Fruit fly (Drosophila melanogaster) whole organism, embryonic: ENCODE results near the gene Mccc1.

Experiments
- BEAF-32 ChIP-seq: fragments of 200-800 bp; sonication (Bioruptor generic); optimal IDR thresholded peaks from 3 replicates; lab custom pipeline; 2017; ENCODE audit warnings: missing biosample characterization, missing genetic modification characterization, mild to moderate bottlenecking, moderate library complexity, missing genetic modification reagents
- BtbVII ChIP-seq: fragments of 200-800 bp; sonication (Bioruptor generic); optimal IDR thresholded peaks from 3 replicates; lab custom pipeline; 2017; ENCODE audit warnings: missing biosample characterization, mild to moderate bottlenecking, missing genetic modification characterization
- CG11695 ChIP-seq: fragments of 200-800 bp; sonication (Bioruptor generic); IDR thresholded peaks from 3 replicates; pipeline ENCODE4 v1.3.6; 2022; ENCODE audit warnings: missing biosample characterization, missing genetic modification characterization
- CG12744 ChIP-seq: fragments of 200-800 bp; sonication (Bioruptor generic); optimal IDR thresholded peaks from 2 replicates; lab custom pipeline; 2016; ENCODE audit warnings: missing biosample characterization, missing genetic modification characterization
- CG14014 ChIP-seq: fragments of 200-800 bp; sonication (Bioruptor generic); IDR thresholded peaks from 2 replicates; pipeline ENCODE4 v1.3.6; 2022; ENCODE audit warnings: missing biosample characterization, missing genetic modification characterization
- CG15514 ChIP-seq: fragments of 200-800 bp; sonication (Bioruptor generic); optimal IDR thresholded peaks from 3 replicates; lab custom pipeline; 2017; ENCODE audit warnings: missing biosample characterization, missing genetic modification characterization, mild to moderate bottlenecking, moderate library complexity, missing genetic modification reagents
- CG1647 ChIP-seq: fragments of 200-800 bp; sonication (Bioruptor generic); optimal IDR thresholded peaks from 3 replicates; lab custom pipeline; 2016; ENCODE audit warnings: missing biosample characterization, missing genetic modification characterization
- CG17385 ChIP-seq: fragments of 200-800 bp; sonication (Bioruptor generic); optimal IDR thresholded peaks from 3 replicates; lab custom pipeline; 2018; ENCODE audit warnings: missing biosample characterization, mild to moderate bottlenecking, missing genetic modification characterization
- CG17802 ChIP-seq: fragments of 200-800 bp; sonication (Bioruptor generic); optimal IDR thresholded peaks from 2 replicates; lab custom pipeline; 2018; ENCODE audit warnings: missing biosample characterization, mild to moderate bottlenecking, missing genetic modification characterization, moderate library complexity
- CG1832 ChIP-seq: fragments of 200-800 bp; sonication (Bioruptor generic); optimal IDR thresholded peaks from 2 replicates; lab custom pipeline; 2017; ENCODE audit warnings: missing biosample characterization, mild to moderate bottlenecking, missing genetic modification characterization, inconsistent platforms
- CG2889 ChIP-seq: fragments of 200-800 bp; sonication (Bioruptor generic); IDR thresholded peaks from 3 replicates; pipeline ENCODE4 v1.3.6; 2022; ENCODE audit warnings: missing biosample characterization, missing genetic modification characterization
- CG31365 ChIP-seq: fragments of 200-800 bp; sonication (Bioruptor generic); optimal IDR thresholded peaks from 2 replicates; lab custom pipeline; 2018; ENCODE audit warnings: missing biosample characterization, mild to moderate bottlenecking, missing genetic modification characterization
- CG31388 ChIP-seq: fragments of 200-800 bp; sonication (Bioruptor generic); optimal IDR thresholded peaks from 2 replicates; lab custom pipeline; 2016; ENCODE audit warnings: missing biosample characterization, missing genetic modification characterization
- CG7271 ChIP-seq: fragments of 200-800 bp; sonication (Bioruptor generic); optimal IDR thresholded peaks from 2 replicates; lab custom pipeline; 2018; ENCODE audit warnings: missing biosample characterization, mild to moderate bottlenecking, missing genetic modification characterization, moderate library complexity
- CG7372 ChIP-seq: fragments of 200-800 bp; sonication (Bioruptor generic); IDR thresholded peaks from 2 replicates; pipeline ENCODE4 v1.3.6; 2022; ENCODE audit warnings: missing biosample characterization, missing genetic modification characterization
- CG7987 ChIP-seq: fragments of 200-800 bp; sonication (Bioruptor generic); optimal IDR thresholded peaks from 2 replicates; lab custom pipeline; 2018; ENCODE audit warnings: missing biosample characterization, mild to moderate bottlenecking, missing genetic modification characterization, moderate library complexity
- CG9817 ChIP-seq: fragments of 200-800 bp; sonication (Bioruptor generic); optimal IDR thresholded peaks from 2 replicates; lab custom pipeline; 2018; ENCODE audit warnings: missing biosample characterization, mild to moderate bottlenecking, missing genetic modification characterization, moderate library complexity
- CkIIα-i1 ChIP-seq: fragments of 200-800 bp; sonication (Bioruptor generic); IDR thresholded peaks from 2 replicates; pipeline ENCODE4 v1.3.6; 2022; ENCODE audit warnings: missing biosample characterization, missing genetic modification characterization
- CoRest ChIP-seq: fragments of 200-800 bp; sonication (Bioruptor generic); optimal IDR thresholded peaks from 3 replicates; lab custom pipeline; 2018; ENCODE audit warnings: missing biosample characterization, mild to moderate bottlenecking, missing genetic modification characterization, moderate library complexity
- Dip3 ChIP-seq: fragments of 200-800 bp; sonication (Bioruptor generic); optimal IDR thresholded peaks from 3 replicates; lab custom pipeline; 2016; ENCODE audit warnings: missing biosample characterization, missing genetic modification characterization
- E2f2 ChIP-seq: fragments of 200-800 bp; sonication (Bioruptor generic); IDR thresholded peaks from 2 replicates; pipeline ENCODE4 v1.3.6; 2022; ENCODE audit warnings: missing biosample characterization, missing genetic modification characterization
- Elba2 ChIP-seq: fragments of 200-800 bp; sonication (Bioruptor generic); optimal IDR thresholded peaks from 3 replicates; lab custom pipeline; 2016; ENCODE audit warnings: missing biosample characterization, missing genetic modification characterization
- Ets97D ChIP-seq: fragments of 200-800 bp; sonication (Bioruptor generic); optimal IDR thresholded peaks from 3 replicates; lab custom pipeline; 2016; ENCODE audit warnings: missing biosample characterization, missing genetic modification characterization
- Hr78 ChIP-seq, 2 experiments: fragments of 200-800 bp in 1 of 2; fragments of >200 bp in 1 of 2; sonication (Bioruptor generic) in 1 of 2; optimal IDR thresholded peaks; 2 replicates each; lab custom pipeline; 2017 to 2019; ENCODE audit warnings: missing biosample characterization in 2 of 2, missing genetic modification characterization in 2 of 2, mild to moderate bottlenecking in 1 of 2, moderate library complexity in 1 of 2
- Nf-YC ChIP-seq: fragments of 200-800 bp; optimal IDR thresholded peaks from 3 replicates; lab custom pipeline; 2019; ENCODE audit warnings: missing biosample characterization, mild to moderate bottlenecking, missing genetic modification characterization, moderate library complexity
- Oli ChIP-seq: fragments of 200-800 bp; sonication (Bioruptor generic); optimal IDR thresholded peaks from 2 replicates; lab custom pipeline; 2018; ENCODE audit warnings: missing biosample characterization, mild to moderate bottlenecking, missing genetic modification characterization, moderate library complexity
- Scr ChIP-seq: fragments of 200-800 bp; sonication (Bioruptor generic); IDR thresholded peaks from 2 replicates; pipeline ENCODE4 v1.3.6; 2022; ENCODE audit warnings: missing biosample characterization, missing genetic modification characterization; ENCODE audit not compliant: partially characterized antibody
- Side ChIP-seq: fragments of 200-800 bp; sonication (Bioruptor generic); optimal IDR thresholded peaks from 2 replicates; lab custom pipeline; 2016; ENCODE audit warnings: missing biosample characterization, missing genetic modification characterization
- Sry-δ ChIP-seq: fragments of 200-800 bp; sonication (Bioruptor generic); optimal IDR thresholded peaks from 2 replicates; lab custom pipeline; 2016; ENCODE audit warnings: missing biosample characterization, missing genetic modification characterization
- Vsx1 ChIP-seq: fragments of 200-800 bp; sonication (Bioruptor generic); optimal IDR thresholded peaks from 2 replicates; lab custom pipeline; 2017; ENCODE audit warnings: missing biosample characterization, mild to moderate bottlenecking, missing genetic modification characterization, missing genetic modification reagents
- Xrp1 ChIP-seq: fragments of 200-800 bp; sonication (Bioruptor generic); IDR thresholded peaks from 2 replicates; pipeline ENCODE4 v1.3.6; 2022; ENCODE audit warnings: missing biosample characterization, missing genetic modification characterization
- ase ChIP-seq: fragments of 200-800 bp; sonication (Bioruptor generic); IDR thresholded peaks from 3 replicates; pipeline ENCODE4 v1.3.6; 2022; ENCODE audit warnings: missing biosample characterization, missing genetic modification characterization
- bigmax ChIP-seq: fragments of 200-800 bp; sonication (Bioruptor generic); optimal IDR thresholded peaks from 2 replicates; lab custom pipeline; 2018; ENCODE audit warnings: missing biosample characterization, mild to moderate bottlenecking, missing genetic modification characterization
- cato ChIP-seq: fragments of 200-800 bp; sonication (Bioruptor generic); optimal IDR thresholded peaks from 2 replicates; lab custom pipeline; 2016; ENCODE audit warnings: missing biosample characterization, missing genetic modification characterization, borderline replicate concordance
- dati ChIP-seq: fragments of 200-800 bp; sonication (Bioruptor generic); IDR thresholded peaks from 2 replicates; pipeline ENCODE4 v1.3.6; 2022; ENCODE audit warnings: missing biosample characterization, missing genetic modification characterization
- emc ChIP-seq: fragments of 200-800 bp; sonication (Bioruptor generic); optimal IDR thresholded peaks from 2 replicates; lab custom pipeline; 2016; ENCODE audit warnings: missing biosample characterization, missing genetic modification characterization
- fu2 ChIP-seq: fragments of 200-800 bp; sonication (Bioruptor generic); optimal IDR thresholded peaks from 2 replicates; lab custom pipeline; 2016; ENCODE audit warnings: missing biosample characterization, missing genetic modification characterization
- jigr1 ChIP-seq: fragments of 200-800 bp; sonication (Bioruptor generic); IDR thresholded peaks from 3 replicates; pipeline ENCODE4 v1.3.6; 2022; ENCODE audit warnings: missing biosample characterization, missing genetic modification characterization
- jumu ChIP-seq: fragments of 200-800 bp; sonication (Bioruptor generic); optimal IDR thresholded peaks from 3 replicates; lab custom pipeline; 2016; ENCODE audit warnings: missing biosample characterization, missing genetic modification characterization
- ken ChIP-seq: fragments of 200-800 bp; sonication (Bioruptor generic); IDR thresholded peaks from 3 replicates; pipeline ENCODE4 v1.3.6; 2022; ENCODE audit warnings: missing biosample characterization, missing genetic modification characterization
- pfk ChIP-seq: fragments of 200-800 bp; sonication (Bioruptor generic); optimal IDR thresholded peaks from 2 replicates; lab custom pipeline; 2018; ENCODE audit warnings: missing biosample characterization, mild to moderate bottlenecking, missing genetic modification characterization, moderate library complexity
- pros ChIP-seq: fragments of 200-800 bp; sonication (Bioruptor generic); optimal IDR thresholded peaks from 3 replicates; lab custom pipeline; 2019; ENCODE audit warnings: missing biosample characterization, mild to moderate bottlenecking, missing genetic modification characterization, moderate library complexity
- psq ChIP-seq: fragments of 200-800 bp; sonication (Bioruptor generic); optimal IDR thresholded peaks from 2 replicates; lab custom pipeline; 2017; ENCODE audit warnings: missing biosample characterization, missing genetic modification characterization
- pzg ChIP-seq: fragments of 200-800 bp; sonication (Bioruptor generic); optimal IDR thresholded peaks from 3 replicates; lab custom pipeline; 2018; ENCODE audit warnings: missing biosample characterization, mild to moderate bottlenecking, missing genetic modification characterization, moderate library complexity
- sd ChIP-seq: fragments of 200-800 bp; sonication (Bioruptor generic); optimal IDR thresholded peaks from 3 replicates; lab custom pipeline; 2018; ENCODE audit warnings: missing biosample characterization, mild to moderate bottlenecking, missing genetic modification characterization, moderate library complexity
- sens-2 ChIP-seq: fragments of 200-800 bp; sonication (Bioruptor generic); IDR thresholded peaks from 2 replicates; pipeline ENCODE4 v1.3.6; 2022; ENCODE audit warnings: missing biosample characterization, missing genetic modification characterization
- stc ChIP-seq: fragments of 200-800 bp; sonication (Bioruptor generic); IDR thresholded peaks from 2 replicates; pipeline ENCODE4 v1.3.6; 2022; ENCODE audit warnings: missing biosample characterization, missing genetic modification characterization
- toy ChIP-seq: fragments of 200-800 bp; sonication (Bioruptor generic); IDR thresholded peaks from 2 replicates; pipeline ENCODE4 v1.3.6; 2022; ENCODE audit warnings: missing biosample characterization, missing genetic modification characterization
- vnd ChIP-seq: fragments of 200-800 bp; sonication (Bioruptor generic); IDR thresholded peaks from 3 replicates; pipeline ENCODE4 v1.3.6; 2022; ENCODE audit warnings: missing biosample characterization, missing genetic modification characterization; ENCODE audit not compliant: partially characterized antibody
- vvl ChIP-seq: fragments of 200-800 bp; sonication (Bioruptor generic); IDR thresholded peaks from 2 replicates; pipeline ENCODE4 v1.3.6; 2022; ENCODE audit warnings: missing biosample characterization, missing genetic modification characterization

Mccc1 gene

dm6 chr3R:31793664-31794417 is at the start of gene Mccc1, which contains the start of gene Acf (continued):
- no peak for TF ChIP-seq pfk (GFP tag; lab: Kevin White, UChicago)
- no peak for TF ChIP-seq CG2889 (GFP tag; lab: Robert Waterston, UW)
- no peak for TF ChIP-seq psq (GFP tag; lab: Kevin White, UChicago)
- no peak for TF ChIP-seq jigr1 (GFP tag; lab: Robert Waterston, UW)
- no peak for TF ChIP-seq CG11695 (GFP tag; lab: Robert Waterston, UW)
- peak; percentile 51 for TF ChIP-seq vnd
- no peak for TF ChIP-seq emc (GFP tag; lab: Kevin White, UChicago)
- TF ChIP-seq cato (GFP tag; lab: Kevin White, UChicago): no peak
- TF ChIP-seq CkIIα-i1: no peak
- TF ChIP-seq ase (GFP tag; lab: Robert Waterston, UW): no peak
- TF ChIP-seq Ets97D (GFP tag; lab: Kevin White, UChicago): peak; percentile 54
- no peak for TF ChIP-seq Vsx1
- peak; percentile 34 for TF ChIP-seq CG9817
- no peak for TF ChIP-seq CG1647
- no peak for TF ChIP-seq Nf-YC (tag; lab: Kevin White, UChicago)
- TF ChIP-seq bigmax (GFP tag; lab: Kevin White, UChicago): no peak
- peak; percentile 79 for TF ChIP-seq pzg
- TF ChIP-seq CG7271 (tag; lab: Kevin White, UChicago): peak; percentile 12
- no peak for TF ChIP-seq CG7372 (GFP tag; lab: Robert Waterston, UW)
- TF ChIP-seq fu2: no peak
- TF ChIP-seq CG12744 (GFP tag; lab: Kevin White, UChicago): no peak
- TF ChIP-seq CG1832 (GFP tag; lab: Kevin White, UChicago): no peak
- peak; percentile 20; the same call in 1 of the 3 replicates for TF ChIP-seq ken (GFP tag; lab: Robert Waterston, UW)
- no peak for TF ChIP-seq Elba2 (GFP tag; lab: Kevin White, UChicago)
- TF ChIP-seq toy (GFP tag; lab: Robert Waterston, UW): no peak
- no peak for TF ChIP-seq CG17385 (GFP tag; lab: Kevin White, UChicago)
- no peak for TF ChIP-seq dati (GFP tag; lab: Robert Waterston, UW)
- no peak for TF ChIP-seq Oli
- no peak for TF ChIP-seq CG31388 (GFP tag; lab: Kevin White, UChicago)
- peak; percentile 54 for TF ChIP-seq Xrp1 (GFP tag; lab: Robert Waterston, UW)
- TF ChIP-seq CoRest (tag; lab: Kevin White, UChicago): no peak
- TF ChIP-seq CG15514 (GFP tag; lab: Kevin White, UChicago): peak; percentile 89
- TF ChIP-seq Scr (GFP tag; lab: Robert Waterston, UW): peak; percentile 69
- TF ChIP-seq Sry-δ (GFP tag; lab: Kevin White, UChicago): peak; percentile 83
- peak; percentile 26 for TF ChIP-seq Dip3
- peak; percentile 42 for TF ChIP-seq E2f2
- TF ChIP-seq sens-2 (GFP tag; lab: Robert Waterston, UW): no peak
- no peak for TF ChIP-seq CG7987 (GFP tag; lab: Kevin White, UChicago)
- peak; percentile 14; the same call in 1 of the 2 replicates for TF ChIP-seq vvl (GFP tag; lab: Robert Waterston, UW)
- TF ChIP-seq CG14014 (GFP tag; lab: Robert Waterston, UW): 0 out of 2 replicates have a peak, but pooled peaks have one; percentile 15
- no peak for TF ChIP-seq Side (GFP tag; lab: Kevin White, UChicago)
- peak; percentile 31 for TF ChIP-seq jumu (GFP tag; lab: Kevin White, UChicago)
- TF ChIP-seq CG17802 (tag; lab: Kevin White, UChicago): no peak
- no peak for TF ChIP-seq pros (GFP tag; lab: Kevin White, UChicago)
- no peak for TF ChIP-seq sd
- TF ChIP-seq Hr78 (GFP tag; optimal IDR thresholded peaks at IDR 0.05; lab: Kevin White, UChicago): no peak
- TF ChIP-seq BtbVII (GFP tag; lab: Kevin White, UChicago): no peak
- no peak for TF ChIP-seq stc (GFP tag; lab: Robert Waterston, UW)
- no peak for TF ChIP-seq CG31365 (tag; lab: Kevin White, UChicago)
- peak; percentile 76 for TF ChIP-seq BEAF-32 (GFP tag; lab: Kevin White, UChicago)
